Fruit fly (Drosophila melanogaster) whole organism, prepupa: ENCODE results near the gene sif.

Source experiments
- CG11762 ChIP-seq: fragments of 200-800 bp; sonication (Bioruptor generic); optimal IDR thresholded peaks from 3 replicates; lab custom pipeline; 2016; ENCODE audit warnings: missing biosample characterization, missing genetic modification characterization; ENCODE audit not compliant: insufficient read depth
- CG1621 ChIP-seq: fragments of 200-800 bp; sonication (Bioruptor generic); optimal IDR thresholded peaks from 3 replicates; lab custom pipeline; 2018; ENCODE audit warnings: missing biosample characterization, mild to moderate bottlenecking, missing genetic modification characterization
- CG3032 ChIP-seq: fragments of 200-800 bp; optimal IDR thresholded peaks from 2 replicates; lab custom pipeline; 2019; ENCODE audit warnings: missing biosample characterization, mild to moderate bottlenecking, missing genetic modification characterization, moderate library complexity
- CG32006 ChIP-seq: fragments of 200-800 bp; sonication (Bioruptor generic); optimal IDR thresholded peaks from 3 replicates; lab custom pipeline; 2017; ENCODE audit warnings: missing biosample characterization, mild to moderate bottlenecking, missing genetic modification characterization
- CG34406 ChIP-seq: fragments of 200-800 bp; sonication (Bioruptor generic); optimal IDR thresholded peaks from 3 replicates; lab custom pipeline; 2016; ENCODE audit warnings: missing biosample characterization, missing genetic modification characterization
- CG6163 ChIP-seq: fragments of 200-800 bp; sonication (Bioruptor generic); IDR thresholded peaks from 3 replicates; pipeline ENCODE4 v1.3.6; 2022; ENCODE audit warnings: missing biosample characterization, missing genetic modification characterization
- CG6276 ChIP-seq: fragments of 200-800 bp; sonication (Bioruptor generic); optimal IDR thresholded peaks from 2 replicates; lab custom pipeline; 2017; ENCODE audit warnings: missing biosample characterization, mild to moderate bottlenecking, missing genetic modification characterization
- CG6792 ChIP-seq: fragments of 200-800 bp; sonication (Bioruptor generic); optimal IDR thresholded peaks from 3 replicates; lab custom pipeline; 2016; ENCODE audit warnings: missing biosample characterization, missing genetic modification characterization
- CG6808 ChIP-seq: fragments of 200-800 bp; sonication (Bioruptor generic); optimal IDR thresholded peaks from 3 replicates; lab custom pipeline; 2017; ENCODE audit warnings: missing biosample characterization, missing genetic modification characterization, mild to moderate bottlenecking, moderate library complexity, missing genetic modification reagents
- CG6854 ChIP-seq: fragments of 200-800 bp; sonication (Bioruptor generic); optimal IDR thresholded peaks from 2 replicates; lab custom pipeline; 2017; ENCODE audit warnings: missing biosample characterization, mild to moderate bottlenecking, missing genetic modification characterization
- CG7368 ChIP-seq: fragments of 200-800 bp; sonication (Bioruptor generic); optimal IDR thresholded peaks from 3 replicates; lab custom pipeline; 2016; ENCODE audit warnings: missing biosample characterization, missing genetic modification characterization
- CG8319 ChIP-seq: fragments of 200-800 bp; sonication (Bioruptor generic); optimal IDR thresholded peaks from 3 replicates; lab custom pipeline; 2016; ENCODE audit warnings: missing biosample characterization, missing genetic modification characterization
- CG9139 ChIP-seq: fragments of 200-800 bp; sonication (Bioruptor generic); optimal IDR thresholded peaks from 3 replicates; lab custom pipeline; 2017; ENCODE audit warnings: missing biosample characterization, mild to moderate bottlenecking, missing genetic modification characterization
- Eip75B ChIP-seq: fragments of 200-800 bp; sonication (Bioruptor generic); optimal IDR thresholded peaks from 3 replicates; lab custom pipeline; 2016; ENCODE audit warnings: missing biosample characterization, missing genetic modification characterization
- Eip78C ChIP-seq: fragments of 200-800 bp; sonication (Bioruptor generic); peaks from one replicate; lab custom pipeline; 2016; ENCODE audit warnings: missing biosample characterization, missing genetic modification characterization
- Eip93F ChIP-seq: fragments of 200-800 bp; sonication (Bioruptor generic); optimal IDR thresholded peaks from 2 replicates; lab custom pipeline; 2016; ENCODE audit warnings: missing biosample characterization, mild to moderate bottlenecking, missing genetic modification characterization
- Ets96B ChIP-seq: fragments of 200-800 bp; optimal IDR thresholded peaks from 2 replicates; lab custom pipeline; 2019; ENCODE audit warnings: missing biosample characterization, mild to moderate bottlenecking, missing genetic modification characterization, moderate library complexity
- Gug ChIP-seq: fragments of 200-800 bp; sonication (Bioruptor generic); IDR thresholded peaks from 2 replicates; pipeline ENCODE4 v1.3.6; 2022; ENCODE audit warnings: missing biosample characterization, missing genetic modification characterization
- Hr38 ChIP-seq: sonication (Bioruptor generic); optimal IDR thresholded peaks from 2 replicates; lab custom pipeline; 2016; ENCODE audit warnings: missing biosample characterization, missing genetic modification characterization
- Hr4 ChIP-seq: fragments of 200-800 bp; sonication (Bioruptor generic); optimal IDR thresholded peaks from 3 replicates; lab custom pipeline; 2016; ENCODE audit warnings: missing biosample characterization, missing genetic modification characterization
- Lpt ChIP-seq: fragments of 200-800 bp; sonication (Bioruptor generic); optimal IDR thresholded peaks from 3 replicates; lab custom pipeline; 2016; ENCODE audit warnings: missing biosample characterization, missing genetic modification characterization
- Met ChIP-seq: fragments of 200-800 bp; sonication (Bioruptor generic); optimal IDR thresholded peaks from 3 replicates; lab custom pipeline; 2016; ENCODE audit warnings: missing biosample characterization, missing genetic modification characterization
- OdsH ChIP-seq: fragments of 200-800 bp; sonication (Bioruptor generic); optimal IDR thresholded peaks from 3 replicates; lab custom pipeline; 2016; ENCODE audit warnings: missing biosample characterization, missing genetic modification characterization
- Smox ChIP-seq: fragments of 200-800 bp; sonication (Bioruptor generic); optimal IDR thresholded peaks from 3 replicates; lab custom pipeline; 2016; ENCODE audit warnings: missing biosample characterization, missing genetic modification characterization
- Sox14 ChIP-seq: fragments of 200-800 bp; sonication (Bioruptor generic); optimal IDR thresholded peaks from 3 replicates; lab custom pipeline; 2016; ENCODE audit warnings: missing biosample characterization, missing genetic modification characterization
- achi ChIP-seq: fragments of 200-800 bp; sonication (Bioruptor generic); optimal IDR thresholded peaks from 3 replicates; lab custom pipeline; 2016; ENCODE audit warnings: missing biosample characterization, missing genetic modification characterization
- acj6 ChIP-seq: fragments of 200-800 bp; sonication (Bioruptor generic); optimal IDR thresholded peaks from 3 replicates; lab custom pipeline; 2016; ENCODE audit warnings: missing biosample characterization, missing genetic modification characterization
- dsx ChIP-seq: fragments of 200-800 bp; optimal IDR thresholded peaks from 3 replicates; lab custom pipeline; 2019; ENCODE audit warnings: missing biosample characterization, mild to moderate bottlenecking, missing genetic modification characterization, moderate library complexity; ENCODE audit not compliant: poor library complexity, severe bottlenecking
- esn ChIP-seq: fragments of 200-800 bp; sonication (Bioruptor generic); optimal IDR thresholded peaks from 2 replicates; lab custom pipeline; 2016; ENCODE audit warnings: missing biosample characterization, mild to moderate bottlenecking, missing genetic modification characterization, moderate library complexity
- fkh ChIP-seq: fragments of 200-800 bp; sonication (Bioruptor generic); optimal IDR thresholded peaks from 3 replicates; lab custom pipeline; 2017; ENCODE audit warnings: missing biosample characterization, mild to moderate bottlenecking, missing genetic modification characterization, moderate library complexity
- net ChIP-seq: fragments of 200-800 bp; sonication (Bioruptor generic); optimal IDR thresholded peaks from 3 replicates; lab custom pipeline; 2016; ENCODE audit warnings: missing biosample characterization, missing genetic modification characterization
- spab ChIP-seq: fragments of 200-800 bp; sonication (Bioruptor generic); optimal IDR thresholded peaks from 2 replicates; lab custom pipeline; 2017; ENCODE audit warnings: missing biosample characterization, mild to moderate bottlenecking, missing genetic modification characterization, missing genetic modification reagents
- svp ChIP-seq: fragments of 200-800 bp; sonication (Bioruptor generic); peaks from one replicate; lab custom pipeline; 2016; ENCODE audit warnings: missing biosample characterization, missing genetic modification characterization
- topi ChIP-seq: fragments of 200-800 bp; sonication (Bioruptor generic); optimal IDR thresholded peaks from 3 replicates; lab custom pipeline; 2016; ENCODE audit warnings: missing biosample characterization, missing genetic modification characterization
- vri ChIP-seq: fragments of 200-800 bp; sonication (Bioruptor generic); optimal IDR thresholded peaks from 3 replicates; lab custom pipeline; 2016; ENCODE audit warnings: missing biosample characterization, mild to moderate bottlenecking, missing genetic modification characterization

The sif gene

DNA sequence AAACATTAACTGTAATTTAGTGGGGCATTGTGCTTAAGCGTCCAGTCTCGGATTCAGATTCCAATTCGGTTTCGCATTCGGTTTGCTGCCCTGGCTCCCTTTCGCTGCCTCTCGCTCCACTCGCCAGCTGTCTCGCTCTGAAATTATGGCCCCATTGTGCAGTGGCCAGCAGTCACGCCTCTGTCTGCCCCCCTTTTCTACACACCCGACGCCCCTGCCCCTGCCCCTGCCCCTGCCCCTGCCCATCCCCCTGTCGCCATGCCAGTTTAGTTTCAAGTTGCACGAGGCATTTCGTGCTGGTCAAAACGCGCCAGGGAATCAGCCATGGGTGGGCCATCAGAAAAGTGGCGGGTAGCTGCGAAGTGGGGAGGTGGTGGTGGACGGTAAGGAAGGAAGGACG, 28.6 kb downstream of the sif start:
- TF ChIP-seq CG11762 (no peak), vri (GFP tag; lab: Kevin White, UChicago) (no peak), Lpt (GFP tag; lab: Kevin White, UChicago) (no peak)

DNA sequence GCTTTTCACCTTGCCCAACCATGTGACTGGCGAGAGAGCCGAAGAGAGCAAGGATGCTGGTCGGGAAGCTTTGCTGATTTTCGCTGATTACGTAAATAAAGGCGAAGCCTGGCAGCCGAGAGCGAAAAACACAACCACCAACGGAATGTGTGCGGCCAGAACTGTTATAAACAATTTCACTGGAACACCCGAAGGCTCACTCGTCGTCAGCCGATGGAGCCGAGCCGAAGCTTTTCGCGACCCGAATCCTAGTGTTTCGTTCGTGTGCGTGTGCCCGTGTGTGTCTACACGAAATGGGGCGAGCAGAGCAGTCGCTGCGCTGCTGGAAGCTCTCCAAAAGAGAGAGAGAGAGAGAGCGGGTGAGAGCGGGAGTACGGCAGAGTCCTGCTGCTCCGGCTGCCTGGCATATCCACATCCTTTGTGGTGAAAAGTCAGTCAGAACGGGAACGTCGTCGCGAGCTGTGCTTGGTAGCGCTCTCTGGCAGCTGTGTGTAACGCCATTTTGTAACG, 33.3 kb downstream of the sif start:
- TF ChIP-seq Met (no peak), CG6854 (GFP tag; lab: Kevin White, UChicago) (no peak)

DNA sequence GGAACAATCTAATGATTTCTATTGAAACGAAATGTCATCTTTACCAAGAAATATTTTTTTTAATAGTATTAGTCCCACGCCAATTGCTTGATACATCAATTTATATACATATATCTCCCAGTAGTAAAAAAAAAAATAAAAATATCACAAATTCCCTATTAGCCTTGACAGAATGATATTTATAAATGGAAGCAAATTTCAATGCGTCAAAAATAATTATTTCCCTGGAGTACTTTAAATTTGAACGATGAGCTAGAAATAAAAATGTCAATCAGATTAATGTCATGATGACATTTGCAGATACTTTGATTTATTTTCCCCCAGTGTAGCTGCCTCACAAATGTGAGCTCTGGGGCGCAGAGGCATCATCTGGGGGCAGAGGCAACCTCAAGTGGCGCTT, 55.3 kb downstream of the sif start, which contains the start of gene CG44521:
CG44521 (plus strand) TSS at position 301 of the 400 bp plus-strand sequence.
- TF ChIP-seq esn: no peak
- no peak for TF ChIP-seq net (GFP tag; lab: Kevin White, UChicago)
- no peak for TF ChIP-seq CG1621
- no peak for TF ChIP-seq CG7368 (GFP tag; lab: Kevin White, UChicago)
- TF ChIP-seq achi (GFP tag; lab: Kevin White, UChicago): no peak
- no peak for TF ChIP-seq Gug
- TF ChIP-seq Eip75B (GFP tag; lab: Kevin White, UChicago): no peak
- no peak for TF ChIP-seq CG9139 (GFP tag; lab: Kevin White, UChicago)
- no peak for TF ChIP-seq CG6276 (GFP tag; lab: Kevin White, UChicago)
- no peak for TF ChIP-seq topi (GFP tag; lab: Kevin White, UChicago)
- TF ChIP-seq CG3032 (tag; lab: Kevin White, UChicago): no peak
- no peak for TF ChIP-seq spab (GFP tag; lab: Kevin White, UChicago)
- no peak for TF ChIP-seq Smox
- TF ChIP-seq fkh: no peak
- TF ChIP-seq Eip93F: no peak
- TF ChIP-seq Sox14: no peak
- no peak for TF ChIP-seq Hr38 (GFP tag; lab: Kevin White, UChicago)
- TF ChIP-seq OdsH (GFP tag; lab: Kevin White, UChicago): no peak

DNA sequence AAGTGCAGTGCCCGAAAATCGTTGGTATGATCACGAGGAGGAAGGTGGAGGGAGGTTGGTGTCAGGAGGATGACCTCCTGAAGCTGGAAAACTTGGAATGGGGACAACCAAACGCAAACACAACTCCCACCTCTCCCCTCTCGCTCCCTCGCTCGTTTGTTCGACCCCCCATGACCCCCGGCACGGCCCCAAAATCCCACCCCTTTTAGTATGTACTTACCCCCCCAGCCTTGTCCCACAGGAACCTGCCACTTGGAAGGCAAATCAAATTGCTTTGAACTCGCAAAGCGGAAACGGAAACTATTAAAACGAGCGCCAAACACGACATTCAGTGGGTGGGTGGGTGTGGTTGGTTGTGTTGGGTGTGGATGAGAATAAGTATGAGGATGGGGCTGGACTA, 73.9 kb downstream of the sif start:
- TF ChIP-seq acj6 (GFP tag; lab: Kevin White, UChicago): no peak
- no peak for TF ChIP-seq CG32006 (GFP tag; lab: Kevin White, UChicago)
- TF ChIP-seq CG11762: no peak
- no peak for TF ChIP-seq Lpt (GFP tag; lab: Kevin White, UChicago)
- no peak for TF ChIP-seq CG6276 (GFP tag; lab: Kevin White, UChicago)
- no peak for TF ChIP-seq CG8319 (GFP tag; lab: Kevin White, UChicago)
- no peak for TF ChIP-seq CG34406 (GFP tag; lab: Kevin White, UChicago)
- TF ChIP-seq vri (GFP tag; lab: Kevin White, UChicago): no peak
- TF ChIP-seq CG6792 (GFP tag; lab: Kevin White, UChicago): no peak
- TF ChIP-seq CG6163 (GFP tag; lab: Robert Waterston, UW): no peak
- no peak for TF ChIP-seq Ets96B
- TF ChIP-seq Hr4 (GFP tag; lab: Kevin White, UChicago): no peak
- TF ChIP-seq Sox14: no peak
- TF ChIP-seq spab (GFP tag; lab: Kevin White, UChicago): no peak

DNA sequence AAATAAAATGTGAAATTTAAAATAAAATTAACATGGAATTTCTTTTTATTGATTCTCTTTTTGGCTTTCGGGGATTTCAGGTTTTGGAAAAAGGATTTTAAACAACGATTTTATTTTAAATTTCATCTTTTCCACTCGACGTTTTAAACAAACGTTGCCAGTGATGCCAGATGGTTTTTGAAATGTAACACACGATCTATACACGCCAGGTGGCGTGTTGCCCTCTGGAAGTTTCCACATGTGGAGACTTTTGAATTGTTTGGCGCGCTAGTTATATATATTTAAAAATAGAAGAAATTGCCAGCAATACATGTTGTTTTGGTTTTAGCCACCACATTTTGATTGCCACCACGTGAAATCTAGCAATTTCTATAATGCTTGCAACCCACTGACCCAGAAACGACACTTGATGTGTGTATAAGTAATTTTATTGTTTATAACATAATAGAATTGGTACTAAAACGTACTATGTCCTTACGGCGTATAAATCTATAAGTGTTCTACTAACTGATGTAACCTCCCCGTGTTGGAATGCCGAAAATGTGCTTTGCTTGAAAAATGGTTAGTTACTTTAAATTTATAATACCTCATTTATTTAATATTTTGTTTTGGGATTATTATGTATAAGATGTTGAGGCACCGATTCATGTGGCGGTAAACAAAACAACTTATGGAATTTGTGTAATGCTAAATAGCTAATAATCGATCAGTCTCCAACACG, 92.1 kb downstream of the sif start:
- TF ChIP-seq Eip78C (GFP tag; lab: Kevin White, UChicago) (peak; percentile 4), CG11762 (no peak), dsx (peak; percentile 35), CG7368 (GFP tag; lab: Kevin White, UChicago) (no peak), CG6792 (GFP tag; lab: Kevin White, UChicago) (no peak), Hr38 (GFP tag; lab: Kevin White, UChicago) (no peak), achi (GFP tag; lab: Kevin White, UChicago) (no peak), OdsH (GFP tag; lab: Kevin White, UChicago) (no peak), CG6808 (GFP tag; lab: Kevin White, UChicago) (peak; percentile 35), Sox14 (peak; percentile 0), svp (peak; percentile 55)
